Fruit fly (Drosophila melanogaster): Measurements from ENCODE around the gene dac.

The dac gene

DNA sequence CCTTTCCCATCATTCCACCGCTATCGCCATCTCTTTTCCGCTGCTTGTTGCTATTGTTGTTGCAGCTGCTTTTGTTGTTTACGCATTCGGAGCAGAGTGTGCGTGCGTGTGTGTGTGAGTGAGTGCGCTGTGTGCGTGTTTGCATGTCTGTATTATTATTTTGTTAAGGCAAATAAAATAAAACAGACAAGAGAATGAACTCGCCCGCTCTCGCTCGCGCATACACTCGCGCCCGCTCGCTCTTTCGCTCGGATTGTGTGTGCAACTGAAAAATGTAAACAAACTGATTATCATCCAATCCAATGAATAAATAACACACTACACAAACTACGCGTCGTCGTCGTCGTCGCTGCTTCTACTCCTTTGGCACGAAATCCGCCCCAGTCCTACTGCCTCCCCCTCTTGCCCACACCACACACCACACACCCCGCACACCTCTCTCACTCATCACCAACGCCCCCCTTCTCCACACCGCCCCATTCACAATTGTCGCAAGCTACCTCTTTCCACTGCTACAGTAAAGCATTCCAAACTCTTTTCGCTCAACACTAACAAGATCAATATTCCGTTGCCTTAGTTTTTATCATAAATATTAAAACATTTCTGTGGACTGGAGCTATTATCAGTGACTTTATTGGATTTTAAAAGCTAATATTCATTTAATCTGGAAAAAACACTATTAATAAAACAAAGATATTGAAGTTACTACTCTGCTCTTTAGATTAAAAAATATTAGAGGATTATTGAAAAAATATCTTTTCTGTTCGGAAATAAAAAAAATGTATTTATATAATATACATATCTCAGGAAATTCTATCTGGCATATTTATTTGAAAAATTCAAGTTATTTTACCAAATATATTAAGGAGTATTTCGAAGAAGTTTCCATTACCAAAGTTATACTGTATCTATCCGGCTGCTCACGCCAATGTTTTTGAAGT is 35.8 kb upstream of the dac start (continued):
- peak; percentile 90 for TF ChIP-seq PHDP (tag; optimal IDR thresholded peaks at IDR 0.05)
- TF ChIP-seq Gug (GFP tag; IDR thresholded peaks at IDR 0.05), result no peak
- peak; percentile 97 for TF ChIP-seq CG2202 (tag; optimal IDR thresholded peaks at IDR 0.05)
- TF ChIP-seq dimm (GFP tag; IDR thresholded peaks at IDR 0.05), result no peak
- peak; percentile 61; the same call in 1 of the 2 replicates for TF ChIP-seq ranshi (GFP tag; IDR thresholded peaks at IDR 0.05)
- peak; percentile 77 for TF ChIP-seq CG10147 (GFP tag; optimal IDR thresholded peaks at IDR 0.05)
- peak; percentile 16 for TF ChIP-seq gro (GFP tag; optimal IDR thresholded peaks at IDR 0.05)
- peak; percentile 95 for TF ChIP-seq sens (GFP tag)
- TF ChIP-seq CG10543 (GFP tag; optimal IDR thresholded peaks at IDR 0.05), result peak; percentile 95
- TF ChIP-seq btn (GFP tag; optimal IDR thresholded peaks at IDR 0.05), result peak; percentile 82
- TF ChIP-seq CG14014 (GFP tag; IDR thresholded peaks at IDR 0.05), result peak; percentile 76; the same call in 1 of the 2 replicates
- no peak for TF ChIP-seq Hr3 (GFP tag; optimal IDR thresholded peaks at IDR 0.05)
- peak; percentile 78 for TF ChIP-seq onecut (GFP tag; IDR thresholded peaks at IDR 0.05)
- TF ChIP-seq CG6854 (GFP tag; optimal IDR thresholded peaks at IDR 0.05), result peak; percentile 83
- TF ChIP-seq CG9727 (GFP tag; optimal IDR thresholded peaks at IDR 0.05), result peak; percentile 92
- peak; percentile 40; the same call in 1 of the 2 replicates for TF ChIP-seq CG4404 (GFP tag; IDR thresholded peaks at IDR 0.05)
- TF ChIP-seq dm (GFP tag; optimal IDR thresholded peaks at IDR 0.05), result peak; percentile 78
- TF ChIP-seq Atf3 (GFP tag; optimal IDR thresholded peaks at IDR 0.05), result peak; percentile 40
- peak; percentile 61 for TF ChIP-seq CG8478 (optimal IDR thresholded peaks at IDR 0.05)
- TF ChIP-seq GATAe (GFP tag; conservative IDR thresholded peaks at IDR 0.05), result no peak
- TF ChIP-seq ind (GFP tag; optimal IDR thresholded peaks at IDR 0.05), result no peak
- TF ChIP-seq Lpt (GFP tag; optimal IDR thresholded peaks at IDR 0.05), result no peak
- peak; percentile 64; the same call in 1 of the 2 replicates for TF ChIP-seq CG32767 (GFP tag; IDR thresholded peaks at IDR 0.05)
- TF ChIP-seq Dref (GFP tag; IDR thresholded peaks at IDR 0.05), result no peak
- peak; percentile 83 for TF ChIP-seq Blimp-1 (GFP tag; optimal IDR thresholded peaks at IDR 0.05)
- peak; percentile 25 for TF ChIP-seq phol (tag; optimal IDR thresholded peaks at IDR 0.05)
- peak; percentile 41 for TF ChIP-seq Ets65A (GFP tag)
- no peak for TF ChIP-seq Poxn (GFP tag; IDR thresholded peaks at IDR 0.05)
- TF ChIP-seq prd (optimal IDR thresholded peaks at IDR 0.05), result no peak
- TF ChIP-seq prd (GFP tag; IDR thresholded peaks at IDR 0.05), result peak; percentile 54; the same call in 2 of the 3 replicates
- TF ChIP-seq CG15601 (tag; optimal IDR thresholded peaks at IDR 0.05), result peak; percentile 92
- peak; percentile 83 for TF ChIP-seq CHES-1-like (GFP tag; optimal IDR thresholded peaks at IDR 0.05)
- peak; percentile 33; the same call in 1 of the 2 replicates for TF ChIP-seq NFAT (GFP tag; IDR thresholded peaks at IDR 0.05)
- no peak for TF ChIP-seq esg (GFP tag; conservative IDR thresholded peaks at IDR 0.05)
- peak; percentile 92 for TF ChIP-seq Lhr (GFP tag; optimal IDR thresholded peaks at IDR 0.05)
- TF ChIP-seq unc-4 (GFP tag; IDR thresholded peaks at IDR 0.05; ENCODE audit: partially characterized antibody), result no peak
- TF ChIP-seq CG7839 (tag; optimal IDR thresholded peaks at IDR 0.05), result peak; percentile 48
- TF ChIP-seq CG31388 (GFP tag; optimal IDR thresholded peaks at IDR 0.05), result no peak
- TF ChIP-seq CG6175 (GFP tag; IDR thresholded peaks at IDR 0.05), result 0 out of 3 replicates have a peak, but pooled peaks have one; percentile 31
- TF ChIP-seq CG9797 (GFP tag; optimal IDR thresholded peaks at IDR 0.05), result peak; percentile 54
- no peak for TF ChIP-seq Ravus (GFP tag; IDR thresholded peaks at IDR 0.05)
- TF ChIP-seq danr (GFP tag; IDR thresholded peaks at IDR 0.05), result peak; percentile 34; the same call in 1 of the 2 replicates
- peak; percentile 54 for TF ChIP-seq CG3847 (GFP tag; IDR thresholded peaks at IDR 0.05)
- TF ChIP-seq Jarid2 (GFP tag; optimal IDR thresholded peaks at IDR 0.05), result peak; percentile 85
- TF ChIP-seq klu (GFP tag; IDR thresholded peaks at IDR 0.05), result no peak
- peak in 1 of 2 experiments; percentile 83 for TF ChIP-seq Hr78 (GFP tag; optimal IDR thresholded peaks at IDR 0.05)
- no peak for TF ChIP-seq Tbp (GFP tag; optimal IDR thresholded peaks at IDR 0.05)
- no peak; the same call in 1 of the 2 replicates for TF ChIP-seq sens-2 (GFP tag; IDR thresholded peaks at IDR 0.05)
- peak; percentile 80; the same call in 2 of the 3 replicates for TF ChIP-seq gce (GFP tag; IDR thresholded peaks at IDR 0.05)

All from whole organism, embryonic.